Worm (Caenorhabditis elegans) whole organism, late embryonic: ENCODE data around the gene ZC190.4.

Experiments used
- C38D4.7 ChIP-seq: fragments of 200-800 bp; sonication (Bioruptor generic); optimal IDR thresholded peaks from 2 replicates; lab custom pipeline; 2018; ENCODE audit warnings: mild to moderate bottlenecking, missing genetic modification characterization, moderate library complexity, missing compliant biosample characterization
- K02D7.2 ChIP-seq: sonication (generic microtip); optimal IDR thresholded peaks from 2 replicates; lab custom pipeline; 2017; ENCODE audit warnings: mild to moderate bottlenecking, missing genetic modification characterization, missing compliant biosample characterization
- K09A11.1 ChIP-seq: sonication (generic microtip); optimal IDR thresholded peaks from 2 replicates; lab custom pipeline; 2017; ENCODE audit warnings: antibody characterized with exemption, mild to moderate bottlenecking, missing genetic modification characterization, missing compliant biosample characterization; ENCODE audit not compliant: insufficient read depth
- ahr-1 ChIP-seq: sonication (generic microtip); optimal IDR thresholded peaks from 2 replicates; lab custom pipeline; 2016; ENCODE audit warnings: missing genetic modification characterization, missing compliant biosample characterization
- ceh-14 ChIP-seq: sonication (generic microtip); optimal IDR thresholded peaks from 2 replicates; lab custom pipeline; 2016; ENCODE audit warnings: missing genotype, missing genetic modification characterization, missing compliant biosample characterization
- ceh-18 ChIP-seq: sonication (generic microtip); optimal IDR thresholded peaks from 2 replicates; lab custom pipeline; 2016; ENCODE audit warnings: missing genetic modification characterization, missing compliant biosample characterization
- ceh-19 ChIP-seq: fragments of 200-800 bp; sonication (Bioruptor generic); optimal IDR thresholded peaks from 2 replicates; lab custom pipeline; 2018; ENCODE audit warnings: mild to moderate bottlenecking, missing genetic modification characterization, missing compliant biosample characterization
- ceh-2 ChIP-seq: sonication (generic microtip); optimal IDR thresholded peaks from 2 replicates; lab custom pipeline; 2016; ENCODE audit warnings: missing genotype, missing genetic modification characterization, missing compliant biosample characterization
- ceh-24 ChIP-seq: sonication (generic microtip); optimal IDR thresholded peaks from 2 replicates; lab custom pipeline; 2016; ENCODE audit warnings: mild to moderate bottlenecking, missing genetic modification characterization, missing compliant biosample characterization
- ceh-30 ChIP-seq: fragments of 150-350 bp; optimal IDR thresholded peaks from 2 replicates; lab custom pipeline; 2014; ENCODE audit warnings: missing biosample characterization, missing genetic modification characterization
- ceh-6 ChIP-seq: fragments of 200-800 bp; sonication (Bioruptor generic); optimal IDR thresholded peaks from 2 replicates; lab custom pipeline; 2018; ENCODE audit warnings: mild to moderate bottlenecking, missing genetic modification characterization, missing compliant biosample characterization
- dmd-4 ChIP-seq: sonication (generic microtip); optimal IDR thresholded peaks from 2 replicates; lab custom pipeline; 2016; ENCODE audit warnings: borderline replicate concordance, missing genetic modification characterization, missing compliant biosample characterization
- ets-4 ChIP-seq: sonication (generic microtip); optimal IDR thresholded peaks from 2 replicates; lab custom pipeline; 2016; ENCODE audit warnings: missing genetic modification characterization, missing compliant biosample characterization
- eyg-1 ChIP-seq: sonication (generic microtip); optimal IDR thresholded peaks from 2 replicates; lab custom pipeline; 2016; ENCODE audit warnings: missing genotype, missing genetic modification characterization, missing compliant biosample characterization
- fax-1 ChIP-seq: sonication (generic microtip); optimal IDR thresholded peaks from 2 replicates; lab custom pipeline; 2016; ENCODE audit warnings: missing genotype, missing genetic modification characterization, missing compliant biosample characterization
- gmeb-2 ChIP-seq: sonication (generic microtip); optimal IDR thresholded peaks from 2 replicates; lab custom pipeline; 2016; ENCODE audit warnings: missing genetic modification characterization, inconsistent platforms, missing compliant biosample characterization
- hlh-13 ChIP-seq: fragments of 200-800 bp; sonication (Bioruptor generic); optimal IDR thresholded peaks from 2 replicates; lab custom pipeline; 2018; ENCODE audit warnings: mild to moderate bottlenecking, missing genetic modification characterization, missing compliant biosample characterization
- hlh-30 ChIP-seq: sonication (generic microtip); optimal IDR thresholded peaks from 2 replicates; lab custom pipeline; 2017; ENCODE audit warnings: antibody characterized with exemption, missing genetic modification characterization, missing compliant biosample characterization; ENCODE audit not compliant: insufficient read depth
- lin-11 ChIP-seq: fragments of 200-800 bp; sonication (Bioruptor generic); optimal IDR thresholded peaks from 2 replicates; lab custom pipeline; 2018; ENCODE audit warnings: mild to moderate bottlenecking, missing genetic modification characterization, missing compliant biosample characterization
- madf-2 ChIP-seq: sonication (generic microtip); optimal IDR thresholded peaks from 2 replicates; lab custom pipeline; 2017; ENCODE audit warnings: missing genetic modification characterization, missing compliant biosample characterization
- mec-3 ChIP-seq: sonication (generic microtip); optimal IDR thresholded peaks from 2 replicates; lab custom pipeline; 2016; ENCODE audit warnings: borderline replicate concordance, missing genetic modification characterization, missing compliant biosample characterization
- nhr-232 ChIP-seq: sonication (generic microtip); optimal IDR thresholded peaks from 2 replicates; lab custom pipeline; 2016; ENCODE audit warnings: missing genetic modification characterization, missing compliant biosample characterization
- npax-4 ChIP-seq: sonication (generic microtip); optimal IDR thresholded peaks from 2 replicates; lab custom pipeline; 2016; ENCODE audit warnings: missing genetic modification characterization, missing compliant biosample characterization
- odd-2 ChIP-seq: sonication (generic microtip); optimal IDR thresholded peaks from 2 replicates; lab custom pipeline; 2017; ENCODE audit warnings: antibody characterized with exemption, mild to moderate bottlenecking, missing genetic modification characterization, missing compliant biosample characterization
- pag-3 ChIP-seq: sonication (generic microtip); optimal IDR thresholded peaks from 2 replicates; lab custom pipeline; 2016; ENCODE audit warnings: missing compliant biosample characterization, missing genetic modification characterization, borderline replicate concordance
- pat-9 ChIP-seq: fragments of 200-800 bp; sonication (Bioruptor generic); optimal IDR thresholded peaks from 2 replicates; lab custom pipeline; 2018; ENCODE audit warnings: mild to moderate bottlenecking, missing genetic modification characterization, moderate library complexity, missing compliant biosample characterization
- pax-1 ChIP-seq: fragments of 150-350 bp; optimal IDR thresholded peaks from 2 replicates; lab custom pipeline; 2014; ENCODE audit warnings: missing biosample characterization, missing genetic modification characterization
- pha-2 ChIP-seq: sonication (generic microtip); optimal IDR thresholded peaks from 2 replicates; lab custom pipeline; 2017; ENCODE audit warnings: mild to moderate bottlenecking, missing genetic modification characterization, missing compliant biosample characterization
- pqm-1 ChIP-seq: sonication (generic microtip); optimal IDR thresholded peaks from 2 replicates; lab custom pipeline; 2016; ENCODE audit warnings: missing genetic modification characterization, missing compliant biosample characterization
- pros-1 ChIP-seq: fragments of 150-350 bp; optimal IDR thresholded peaks from 2 replicates; lab custom pipeline; 2014; ENCODE audit warnings: missing biosample characterization, missing genetic modification reagents, missing genetic modification characterization
- ref-2 ChIP-seq: sonication (generic microtip); optimal IDR thresholded peaks from 2 replicates; lab custom pipeline; 2016; ENCODE audit warnings: missing genetic modification characterization, missing compliant biosample characterization
- rnt-1 ChIP-seq: sonication (generic microtip); optimal IDR thresholded peaks from 2 replicates; lab custom pipeline; 2016; ENCODE audit warnings: missing genetic modification characterization, missing compliant biosample characterization
- sdc-2 ChIP-seq: sonication (generic microtip); optimal IDR thresholded peaks from 2 replicates; lab custom pipeline; 2016; ENCODE audit warnings: missing genotype, missing genetic modification characterization, missing compliant biosample characterization
- sox-2 ChIP-seq: fragments of 200-800 bp; sonication (Bioruptor generic); IDR thresholded peaks from 2 replicates; pipeline ENCODE4 v1.3.6; 2022; ENCODE audit warnings: missing genetic modification reagents, missing genetic modification characterization, missing compliant biosample characterization
- sox-4 ChIP-seq: sonication (generic microtip); optimal IDR thresholded peaks from 2 replicates; lab custom pipeline; 2017; ENCODE audit warnings: mild to moderate bottlenecking, missing genetic modification characterization, inconsistent platforms, missing compliant biosample characterization
- unc-42 ChIP-seq: sonication (generic microtip); optimal IDR thresholded peaks from 2 replicates; lab custom pipeline; 2016; ENCODE audit warnings: missing genotype, missing genetic modification characterization, missing compliant biosample characterization
- unc-55 ChIP-seq: sonication (generic microtip); optimal IDR thresholded peaks from 2 replicates; lab custom pipeline; 2017; ENCODE audit warnings: missing biosample characterization, missing genetic modification reagents, missing genetic modification characterization
- unc-86 ChIP-seq: sonication (generic microtip); optimal IDR thresholded peaks from 2 replicates; lab custom pipeline; 2016; ENCODE audit warnings: missing genetic modification characterization, missing compliant biosample characterization
- ztf-16 ChIP-seq: sonication (generic microtip); optimal IDR thresholded peaks from 2 replicates; lab custom pipeline; 2017; ENCODE audit warnings: missing genetic modification characterization, missing compliant biosample characterization

ZC190.4 gene

ce11 chrV:8681050-8681449 lies 15.2 kb downstream of the ZC190.4 start, which contains the start of gene ZC190.2:
ZC190.2 (plus strand) TSS chrV:8681350.
- no peak for TF ChIP-seq lin-11 (tag; lab: Kevin White, UChicago)
- TF ChIP-seq unc-42 (tag; lab: Kevin White, UChicago) = no peak
- TF ChIP-seq sdc-2 = no peak
- TF ChIP-seq pha-2 = no peak
- no peak for TF ChIP-seq dmd-4 (tag; lab: Kevin White, UChicago)
- no peak for TF ChIP-seq sox-4 (tag; lab: Kevin White, UChicago)
- TF ChIP-seq ets-4 (tag; lab: Kevin White, UChicago) = no peak
- no peak for TF ChIP-seq sox-2 (GFP tag; lab: Robert Waterston, UW)
- no peak for TF ChIP-seq odd-2 (tag; lab: Kevin White, UChicago)
- TF ChIP-seq fax-1 (tag; lab: Kevin White, UChicago) = no peak
- no peak for TF ChIP-seq rnt-1
- TF ChIP-seq, all 69 proteins: peak for 0

- TF ChIP-seq C38D4.7 (no peak), hlh-13 (GFP tag; lab: Kevin White, UChicago) (no peak), ceh-2 (tag; lab: Kevin White, UChicago) (no peak), mec-3 (no peak), ets-4 (tag; lab: Kevin White, UChicago) (no peak), odd-2 (tag; lab: Kevin White, UChicago) (no peak), ceh-14 (no peak), pax-1 (tag; lab: Kevin White, UChicago) (no peak), ceh-30 (no peak), sox-4 (tag; lab: Kevin White, UChicago) (no peak), unc-55 (GFP tag; lab: Kevin White, UChicago) (no peak), ztf-16 (tag; lab: Kevin White, UChicago) (no peak), gmeb-2 (tag; lab: Kevin White, UChicago) (no peak), K02D7.2 (tag; lab: Kevin White, UChicago) (no peak), ceh-6 (GFP tag; lab: Kevin White, UChicago) (no peak), K09A11.1 (tag; lab: Kevin White, UChicago) (no peak), pag-3 (tag; lab: Kevin White, UChicago) (no peak), ceh-24 (no peak), hlh-30 (tag; lab: Kevin White, UChicago) (no peak)
These were observed 16.9 kb downstream of the ZC190.4 start, which contains the start of gene cln-3.3 for ce11 chrV:8682719-8683118. cln-3.3 (plus strand) TSS chrV:8683052.

ce11 chrV:8683787-8684186 lies 17.9 kb downstream of the ZC190.4 start:
- TF ChIP-seq ref-2 (tag; lab: Kevin White, UChicago) = no peak
- no peak for TF ChIP-seq K09A11.1 (tag; lab: Kevin White, UChicago)
- no peak for TF ChIP-seq ceh-2 (tag; lab: Kevin White, UChicago)
- TF ChIP-seq ztf-16 (tag; lab: Kevin White, UChicago) = no peak
- TF ChIP-seq nhr-232 = no peak
- TF ChIP-seq ahr-1 (tag; lab: Kevin White, UChicago) = no peak
- no peak for TF ChIP-seq pat-9 (tag; lab: Kevin White, UChicago)
- TF ChIP-seq unc-86 = no peak

- TF ChIP-seq ceh-2 (tag; lab: Kevin White, UChicago) (no peak), C38D4.7 (no peak), sdc-2 (no peak), rnt-1 (no peak), hlh-13 (GFP tag; lab: Kevin White, UChicago) (no peak), K02D7.2 (tag; lab: Kevin White, UChicago) (no peak), pros-1 (tag; lab: Kevin White, UChicago) (no peak), npax-4 (tag; lab: Kevin White, UChicago) (no peak), ceh-18 (tag; lab: Kevin White, UChicago) (no peak), madf-2 (tag; lab: Kevin White, UChicago) (no peak), pqm-1 (no peak), hlh-30 (tag; lab: Kevin White, UChicago) (no peak), ets-4 (tag; lab: Kevin White, UChicago) (no peak), eyg-1 (tag; lab: Kevin White, UChicago) (no peak), ztf-16 (tag; lab: Kevin White, UChicago) (no peak), ceh-19 (GFP tag; lab: Kevin White, UChicago) (no peak), unc-42 (tag; lab: Kevin White, UChicago) (no peak), K09A11.1 (tag; lab: Kevin White, UChicago) (no peak)
These were observed 20.9 kb downstream of the ZC190.4 start, which contains the start of gene ZC190.7 for ce11 chrV:8686764-8687163. ZC190.7 (minus strand) TSS chrV:8686864.
